Fruit fly (Drosophila melanogaster): Measurements from ENCODE around the gene bocks.

bocks gene

DNA sequence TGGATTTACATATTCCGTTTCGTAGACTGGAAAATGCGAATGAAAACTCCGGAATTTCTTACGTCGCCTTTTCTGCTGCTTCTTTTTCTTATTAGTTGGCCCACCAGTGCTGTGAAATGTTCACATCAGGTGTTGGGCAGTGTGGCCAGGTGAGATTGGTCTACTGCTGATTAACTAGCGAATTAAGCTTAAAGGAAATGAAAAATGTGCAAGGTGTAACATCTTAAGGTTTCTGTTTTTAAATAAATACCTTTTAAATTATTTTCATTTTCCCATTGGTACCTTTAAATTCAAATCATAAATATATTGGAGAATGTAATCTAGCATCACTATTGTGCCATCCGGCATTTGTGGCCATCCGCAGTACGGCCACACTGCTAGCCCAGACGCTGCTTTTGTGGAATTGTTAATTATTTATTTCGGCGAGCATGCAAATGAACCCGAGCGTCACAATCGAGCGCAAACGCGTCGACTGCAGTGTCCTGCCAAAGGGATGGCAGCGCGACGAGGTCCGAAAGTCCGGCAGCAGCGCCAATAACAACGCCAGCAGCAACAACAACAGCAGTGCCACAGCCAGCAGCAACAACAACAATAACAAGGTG lies 31.3 kb downstream of the bocks start, which contains the start of the genes AP-1mu and MBD-like (continued):
- peak; percentile 33; the same call in 1 of the 2 replicates for TF ChIP-seq Adf1 (GFP tag; IDR thresholded peaks at IDR 0.05)
- no peak for TF ChIP-seq Usf (GFP tag; optimal IDR thresholded peaks at IDR 0.05)
- peak; percentile 66 for TF ChIP-seq CG1792 (GFP tag; optimal IDR thresholded peaks at IDR 0.05)
- no peak for TF ChIP-seq NC2α (GFP tag; optimal IDR thresholded peaks at IDR 0.05)
- 0 out of 2 replicates have a peak, but pooled peaks have one; percentile 18 for TF ChIP-seq Ada2b (GFP tag; IDR thresholded peaks at IDR 0.05)
- TF ChIP-seq CG42726 (GFP tag; IDR thresholded peaks at IDR 0.05; ENCODE audit: partially characterized antibody), result 0 out of 2 replicates have a peak, but pooled peaks have one; percentile 3
- peak; percentile 71 for TF ChIP-seq CG2712 (tag; optimal IDR thresholded peaks at IDR 0.05)
- TF ChIP-seq sisA (GFP tag; IDR thresholded peaks at IDR 0.05), result peak; percentile 56
- peak; percentile 45; the same call in 1 of the 2 replicates for TF ChIP-seq GATAe (GFP tag; conservative IDR thresholded peaks at IDR 0.05)
- peak; percentile 24 for TF ChIP-seq grn (GFP tag; optimal IDR thresholded peaks at IDR 0.05)
- TF ChIP-seq cato (GFP tag; optimal IDR thresholded peaks at IDR 0.05; ENCODE audit: borderline replicate concordance), result peak; percentile 27
- peak; percentile 60 for TF ChIP-seq CG7372 (GFP tag; IDR thresholded peaks at IDR 0.05)
- peak; percentile 81 for TF ChIP-seq zfh2 (GFP tag; optimal IDR thresholded peaks at IDR 0.05)
- 0 out of 2 replicates have a peak, but pooled peaks have one; percentile 41 for TF ChIP-seq peb (GFP tag; IDR thresholded peaks at IDR 0.05)
- TF ChIP-seq az2 (GFP tag; optimal IDR thresholded peaks at IDR 0.05), result peak; percentile 60
- TF ChIP-seq Rx (GFP tag; IDR thresholded peaks at IDR 0.05), result peak; percentile 7; the same call in 1 of the 2 replicates
- peak; percentile 66 for TF ChIP-seq CG18619 (GFP tag; optimal IDR thresholded peaks at IDR 0.05)
- TF ChIP-seq Nf-YC (tag; optimal IDR thresholded peaks at IDR 0.05), result peak; percentile 62
- TF ChIP-seq CG12155 (GFP tag; optimal IDR thresholded peaks at IDR 0.05), result peak; percentile 74
- peak; percentile 38 for TF ChIP-seq en (GFP tag; optimal IDR thresholded peaks at IDR 0.05)
- TF ChIP-seq Atf6 (GFP tag; IDR thresholded peaks at IDR 0.05), result peak; percentile 67
- TF ChIP-seq mld (GFP tag; IDR thresholded peaks at IDR 0.05; ENCODE audit: partially characterized antibody), result 0 out of 3 replicates have a peak, but pooled peaks have one; percentile 17
- no peak for TF ChIP-seq ap (GFP tag; IDR thresholded peaks at IDR 0.05)
- no peak for TF ChIP-seq CG15011 (GFP tag; optimal IDR thresholded peaks at IDR 0.05)
- TF ChIP-seq D (optimal IDR thresholded peaks at IDR 0.05), result no peak
- no peak for TF ChIP-seq D (GFP tag; optimal IDR thresholded peaks at IDR 0.05)
- TF ChIP-seq Optix (GFP tag; IDR thresholded peaks at IDR 0.05), result peak; percentile 9; the same call in 1 of the 3 replicates
- peak; percentile 77 for TF ChIP-seq chn (GFP tag; optimal IDR thresholded peaks at IDR 0.05)
- TF ChIP-seq prd (optimal IDR thresholded peaks at IDR 0.05), result no peak
- TF ChIP-seq prd (GFP tag; IDR thresholded peaks at IDR 0.05), result peak; percentile 77
- TF ChIP-seq CG2129 (GFP tag; IDR thresholded peaks at IDR 0.05; ENCODE audit: partially characterized antibody), result no peak
- peak; percentile 61; the same call in 1 of the 2 replicates for TF ChIP-seq CG6272 (GFP tag; IDR thresholded peaks at IDR 0.05)
- TF ChIP-seq grau (tag; optimal IDR thresholded peaks at IDR 0.05), result peak; percentile 69
- no peak for TF ChIP-seq vnd (GFP tag; IDR thresholded peaks at IDR 0.05; ENCODE audit: partially characterized antibody)
- peak; percentile 22 for TF ChIP-seq vfl (GFP tag; optimal IDR thresholded peaks at IDR 0.05)
- peak; percentile 55 for TF ChIP-seq al (GFP tag; IDR thresholded peaks at IDR 0.05)
- peak; percentile 60 for TF ChIP-seq lbe (GFP tag; optimal IDR thresholded peaks at IDR 0.05)
- peak; percentile 41; the same call in 1 of the 2 replicates for TF ChIP-seq klu (GFP tag; IDR thresholded peaks at IDR 0.05)
- TF ChIP-seq Aef1 (GFP tag; IDR thresholded peaks at IDR 0.05), result peak; percentile 52
- peak; percentile 66; the same call in 2 of the 3 replicates for TF ChIP-seq CG11456 (GFP tag; IDR thresholded peaks at IDR 0.05)
- peak; percentile 76 for TF ChIP-seq NC2β (GFP tag; optimal IDR thresholded peaks at IDR 0.05)
- no peak for TF ChIP-seq ab (GFP tag; optimal IDR thresholded peaks at IDR 0.05)
- no peak for TF ChIP-seq pan (optimal IDR thresholded peaks at IDR 0.05)
- TF ChIP-seq pan (GFP tag; optimal IDR thresholded peaks at IDR 0.05 in 1 of 2, IDR thresholded peaks at IDR 0.05 in 1 of 2), result peak in 1 of 2 experiments; percentile 56
- peak; percentile 45 for TF ChIP-seq CG10979 (tag; optimal IDR thresholded peaks at IDR 0.05)
- TF ChIP-seq ems (GFP tag; optimal IDR thresholded peaks at IDR 0.05), result peak; percentile 69
- TF ChIP-seq fu2 (GFP tag; optimal IDR thresholded peaks at IDR 0.05), result peak; percentile 50
- TF ChIP-seq dmrt11E (tag; optimal IDR thresholded peaks at IDR 0.05), result peak; percentile 55
- TF ChIP-seq croc (GFP tag; conservative IDR thresholded peaks at IDR 0.05), result peak; percentile 25; the same call in 1 of the 3 replicates
- peak; percentile 52 for TF ChIP-seq Bteb2 (GFP tag; optimal IDR thresholded peaks at IDR 0.05)
- TF ChIP-seq salm (tag; optimal IDR thresholded peaks at IDR 0.05), result no peak

Data from whole organism, embryonic.